Worm (Caenorhabditis elegans) whole organism, young adult: ENCODE results near the gene Y53F4B.51.
A peak's percentile ranks its signal among the peaks of the same experiment; 100 is the strongest.

Experiments used
- F57A8.1 ChIP-seq: fragments of 200-800 bp; sonication (Bioruptor generic); optimal IDR thresholded peaks from 2 replicates; lab custom pipeline; 2018; ENCODE audit warnings: mild to moderate bottlenecking, missing genetic modification characterization, moderate library complexity, missing compliant biosample characterization
- bed-2 ChIP-seq: fragments of 200-800 bp; sonication (Bioruptor generic); IDR thresholded peaks from 2 replicates; pipeline ENCODE4 v1.3.6; 2022; ENCODE audit warnings: missing genetic modification reagents, missing genetic modification characterization, missing compliant biosample characterization
- ceh-100 ChIP-seq: fragments of 200-800 bp; sonication (Bioruptor generic); IDR thresholded peaks from 2 replicates; pipeline ENCODE4 v1.3.6; 2022; ENCODE audit warnings: missing genetic modification reagents, missing genetic modification characterization, missing compliant biosample characterization
- efl-1 ChIP-seq: fragments of 150-350 bp; optimal IDR thresholded peaks from 2 replicates; lab custom pipeline; 2014; ENCODE audit warnings: missing biosample characterization, missing genetic modification reagents, missing genetic modification characterization
- ets-4 ChIP-seq: fragments of 200-800 bp; sonication (Bioruptor generic); optimal IDR thresholded peaks from 2 replicates; lab custom pipeline; 2018; ENCODE audit warnings: mild to moderate bottlenecking, missing genetic modification characterization, missing compliant biosample characterization
- fkh-3 ChIP-seq: sonication (generic microtip); optimal IDR thresholded peaks from 2 replicates; lab custom pipeline; 2016; ENCODE audit warnings: mild to moderate bottlenecking, missing genetic modification characterization, missing compliant biosample characterization
- gei-17 ChIP-seq: fragments of 200-800 bp; sonication (Bioruptor generic); optimal IDR thresholded peaks from 2 replicates; lab custom pipeline; 2018; ENCODE audit warnings: mild to moderate bottlenecking, missing genetic modification characterization, missing compliant biosample characterization
- let-607 ChIP-seq, 2 experiments: fragments of 200-800 bp in 1 of 2; sonication (Bioruptor generic) in 1 of 2; sonication (generic microtip) in 1 of 2; optimal IDR thresholded peaks; 2 replicates each; lab custom pipeline; 2016 to 2018; ENCODE audit warnings: mild to moderate bottlenecking in 2 of 2, missing compliant biosample characterization in 2 of 2, missing genetic modification characterization in 2 of 2, moderate library complexity in 2 of 2, missing genotype in 1 of 2
- lsl-1 ChIP-seq: fragments of 200-800 bp; sonication (Bioruptor generic); optimal IDR thresholded peaks from 2 replicates; lab custom pipeline; 2018; ENCODE audit warnings: mild to moderate bottlenecking, missing genetic modification characterization, moderate library complexity, missing compliant biosample characterization
- nfya-1 ChIP-seq: sonication (generic microtip); optimal IDR thresholded peaks from 2 replicates; lab custom pipeline; 2017; ENCODE audit warnings: antibody characterized with exemption, missing compliant biosample characterization, missing genetic modification characterization, borderline replicate concordance; ENCODE audit not compliant: insufficient read depth
- pha-4 ChIP-seq: fragments of 150-350 bp; sonication (generic microtip); optimal IDR thresholded peaks from 2 replicates; lab custom pipeline; 2014; ENCODE audit warnings: missing biosample characterization, missing genetic modification reagents, missing genetic modification characterization
- snpc-4 ChIP-seq, 5 experiments: fragments of 150-350 bp in 1 of 5; sonication (generic microtip) in 4 of 5; optimal IDR thresholded peaks; 2 replicates each; lab custom pipeline; 2014 to 2018; ENCODE audit warnings: missing genetic modification characterization in 5 of 5, missing biosample characterization in 3 of 5, antibody characterized with exemption in 2 of 5, mild to moderate bottlenecking in 2 of 5, missing compliant biosample characterization in 2 of 5, missing genotype in 2 of 5, moderate library complexity in 2 of 5, missing genetic modification reagents in 1 of 5
- unc-62 ChIP-seq: fragments of 150-350 bp; optimal IDR thresholded peaks from 2 replicates; lab custom pipeline; 2014; ENCODE audit warnings: missing biosample characterization, missing genetic modification reagents, missing genetic modification characterization

- TF ChIP-seq bed-2 (GFP tag; lab: Robert Waterston, UW) (0 out of 2 replicates have a peak, but pooled peaks have one; percentile 49), snpc-4 (GFP tag; optimal IDR thresholded peaks at IDR 0.05; lab: Kevin White, UChicago) (peak; percentile 53), snpc-4 (tag; optimal IDR thresholded peaks at IDR 0.05; lab: Kevin White, UChicago) (peak; percentile 66 to 86 (median 82)), gei-17 (GFP tag; lab: Kevin White, UChicago) (no peak), F57A8.1 (GFP tag; lab: Kevin White, UChicago) (no peak), nfya-1 (tag; lab: Kevin White, UChicago) (no peak), lsl-1 (GFP tag; lab: Kevin White, UChicago) (peak; percentile 85), ets-4 (GFP tag; lab: Kevin White, UChicago) (no peak), pha-4 (tag; lab: Kevin White, UChicago) (peak; percentile 15), let-607 (tag; optimal IDR thresholded peaks at IDR 0.05; lab: Kevin White, UChicago) (no peak), efl-1 (peak; percentile 100), fkh-3 (tag; lab: Kevin White, UChicago) (no peak), ceh-100 (peak; percentile 88), unc-62 (GFP tag; lab: Kevin White, UChicago) (no peak)
Measured at ce11 chrII:15010366-15011235, 3.6 kb downstream of the Y53F4B.51 start, which contains the start of the genes Y53F4B.9 and Y53F4B.11.
